Fruit fly (Drosophila melanogaster) whole organism, adult: ENCODE data around the gene CG5245.
A peak's percentile ranks its signal among the peaks of the same experiment; 100 is the strongest.

Experiments used
- CG11617 ChIP-seq: fragments of 200-800 bp; sonication (Bioruptor generic); optimal IDR thresholded peaks from 2 replicates; lab custom pipeline; 2017; ENCODE audit warnings: mild to moderate bottlenecking, missing biosample characterization, missing genetic modification reagents, missing genetic modification characterization
- CG12768 ChIP-seq: fragments of 200-800 bp; sonication (Bioruptor generic); optimal IDR thresholded peaks from 2 replicates; lab custom pipeline; 2017; ENCODE audit warnings: missing biosample characterization, missing genetic modification characterization, mild to moderate bottlenecking, moderate library complexity, missing genetic modification reagents
- CG14711 ChIP-seq: fragments of 200-800 bp; sonication (Bioruptor generic); optimal IDR thresholded peaks from 2 replicates; lab custom pipeline; 2018; ENCODE audit warnings: missing biosample characterization, mild to moderate bottlenecking, missing genetic modification characterization, moderate library complexity
- CG1620 ChIP-seq: fragments of 200-800 bp; sonication (Bioruptor generic); optimal IDR thresholded peaks from 2 replicates; lab custom pipeline; 2016; ENCODE audit warnings: missing biosample characterization, missing genetic modification characterization
- CG33017 ChIP-seq: fragments of 200-800 bp; sonication (Bioruptor generic); optimal IDR thresholded peaks from 2 replicates; lab custom pipeline; 2018; ENCODE audit warnings: missing biosample characterization, mild to moderate bottlenecking, missing genetic modification characterization, moderate library complexity
- CG5204 ChIP-seq: fragments of 200-800 bp; sonication (Bioruptor generic); optimal IDR thresholded peaks from 2 replicates; lab custom pipeline; 2016; ENCODE audit warnings: missing biosample characterization, missing genetic modification characterization
- CG7045 ChIP-seq: fragments of 200-800 bp; sonication (Bioruptor generic); optimal IDR thresholded peaks from 2 replicates; lab custom pipeline; 2017; ENCODE audit warnings: missing biosample characterization, mild to moderate bottlenecking, missing genetic modification characterization
- CG7101 ChIP-seq: fragments of 200-800 bp; sonication (Bioruptor generic); optimal IDR thresholded peaks from 2 replicates; lab custom pipeline; 2018; ENCODE audit warnings: missing biosample characterization, mild to moderate bottlenecking, missing genetic modification characterization, moderate library complexity
- Clk ChIP-seq: fragments of 200-800 bp; sonication (Bioruptor generic); optimal IDR thresholded peaks from 2 replicates; lab custom pipeline; 2017; ENCODE audit warnings: missing biosample characterization, missing genetic modification characterization
- Crg-1 ChIP-seq: fragments of 200-800 bp; sonication (Bioruptor generic); optimal IDR thresholded peaks from 2 replicates; lab custom pipeline; 2016; ENCODE audit warnings: missing biosample characterization, missing genetic modification characterization
- Hr96 ChIP-seq: fragments of 200-800 bp; sonication (Bioruptor generic); optimal IDR thresholded peaks from 2 replicates; lab custom pipeline; 2016; ENCODE audit warnings: missing biosample characterization, missing genetic modification characterization
- Mnt ChIP-seq: fragments of 200-800 bp; sonication (Bioruptor generic); optimal IDR thresholded peaks from 2 replicates; lab custom pipeline; 2016; ENCODE audit warnings: missing biosample characterization, mild to moderate bottlenecking, missing genetic modification characterization
- bab1 ChIP-seq: fragments of 200-800 bp; sonication (Bioruptor generic); optimal IDR thresholded peaks from 3 replicates; lab custom pipeline; 2019; ENCODE audit warnings: missing biosample characterization, mild to moderate bottlenecking, missing genetic modification characterization, moderate library complexity
- cic ChIP-seq: fragments of 200-800 bp; sonication (Bioruptor generic); optimal IDR thresholded peaks from 2 replicates; lab custom pipeline; 2017; ENCODE audit warnings: missing biosample characterization, mild to moderate bottlenecking, missing genetic modification characterization, moderate library complexity
- cnc ChIP-seq, 2 experiments: fragments of >200 bp; optimal IDR thresholded peaks; 2 replicates each; lab custom pipeline; 2017
- kay ChIP-seq: fragments of 200-800 bp; sonication (Bioruptor generic); peaks from one replicate; lab custom pipeline; 2016; ENCODE audit warnings: missing biosample characterization, missing genetic modification characterization, borderline replicate concordance
- ovo ChIP-seq: fragments of 200-800 bp; sonication (Bioruptor generic); optimal IDR thresholded peaks from 2 replicates; lab custom pipeline; 2016; ENCODE audit warnings: missing biosample characterization, missing genetic modification characterization
- pad ChIP-seq: fragments of 200-800 bp; sonication (Bioruptor generic); optimal IDR thresholded peaks from 3 replicates; lab custom pipeline; 2017; ENCODE audit warnings: missing biosample characterization, missing genetic modification characterization, mild to moderate bottlenecking, moderate library complexity, missing genetic modification reagents
- tj ChIP-seq: fragments of 200-800 bp; sonication (Bioruptor generic); optimal IDR thresholded peaks from 3 replicates; lab custom pipeline; 2017; ENCODE audit warnings: missing biosample characterization, mild to moderate bottlenecking, missing genetic modification characterization, moderate library complexity
- toe ChIP-seq: fragments of 200-800 bp; sonication (Bioruptor generic); optimal IDR thresholded peaks from 2 replicates; lab custom pipeline; 2016; ENCODE audit warnings: missing biosample characterization, missing genetic modification characterization

The CG5245 gene

dm6 chr3R:12422379-12422975 is 6.9 kb upstream of the CG5245 start, which contains the start of the genes Scgbeta and CG17202:
Gene Scgbeta, minus strand, starts transcription at chr3R:12422429.
Gene CG17202, plus strand, starts transcription at chr3R:12422768.
- TF ChIP-seq CG33017 (tag; lab: Kevin White, UChicago) (no peak), bab1 (GFP tag; lab: Kevin White, UChicago) (peak; percentile 10), kay (GFP tag; lab: Kevin White, UChicago) (no peak), toe (no peak), pad (no peak), CG12768 (GFP tag; lab: Kevin White, UChicago) (peak; percentile 35), cic (GFP tag; lab: Kevin White, UChicago) (peak; percentile 22), Crg-1 (GFP tag; lab: Kevin White, UChicago) (no peak), Clk (GFP tag; lab: Kevin White, UChicago) (no peak), Mnt (GFP tag; lab: Kevin White, UChicago) (no peak), CG11617 (peak; percentile 13), CG14711 (no peak), CG7101 (tag; lab: Kevin White, UChicago) (peak; percentile 18)

- TF ChIP-seq pad (no peak), tj (GFP tag; lab: Kevin White, UChicago) (no peak), toe (no peak), CG14711 (no peak), Mnt (GFP tag; lab: Kevin White, UChicago) (no peak), CG5204 (GFP tag; lab: Kevin White, UChicago) (no peak), Clk (GFP tag; lab: Kevin White, UChicago) (no peak), cic (GFP tag; lab: Kevin White, UChicago) (no peak), CG33017 (tag; lab: Kevin White, UChicago) (no peak), kay (GFP tag; lab: Kevin White, UChicago) (no peak), CG7045 (no peak), cnc (optimal IDR thresholded peaks at IDR 0.05; lab: Kevin White, UChicago) (no peak), Crg-1 (GFP tag; lab: Kevin White, UChicago) (no peak), ovo (GFP tag; lab: Kevin White, UChicago) (no peak), CG12768 (GFP tag; lab: Kevin White, UChicago) (no peak), CG7101 (tag; lab: Kevin White, UChicago) (no peak), Hr96 (GFP tag; lab: Kevin White, UChicago) (no peak), CG1620 (GFP tag; lab: Kevin White, UChicago) (no peak), bab1 (GFP tag; lab: Kevin White, UChicago) (no peak), CG11617 (no peak)
Measured at dm6 chr3R:12423997-12424396, 5.4 kb upstream of the CG5245 start.

DNA sequence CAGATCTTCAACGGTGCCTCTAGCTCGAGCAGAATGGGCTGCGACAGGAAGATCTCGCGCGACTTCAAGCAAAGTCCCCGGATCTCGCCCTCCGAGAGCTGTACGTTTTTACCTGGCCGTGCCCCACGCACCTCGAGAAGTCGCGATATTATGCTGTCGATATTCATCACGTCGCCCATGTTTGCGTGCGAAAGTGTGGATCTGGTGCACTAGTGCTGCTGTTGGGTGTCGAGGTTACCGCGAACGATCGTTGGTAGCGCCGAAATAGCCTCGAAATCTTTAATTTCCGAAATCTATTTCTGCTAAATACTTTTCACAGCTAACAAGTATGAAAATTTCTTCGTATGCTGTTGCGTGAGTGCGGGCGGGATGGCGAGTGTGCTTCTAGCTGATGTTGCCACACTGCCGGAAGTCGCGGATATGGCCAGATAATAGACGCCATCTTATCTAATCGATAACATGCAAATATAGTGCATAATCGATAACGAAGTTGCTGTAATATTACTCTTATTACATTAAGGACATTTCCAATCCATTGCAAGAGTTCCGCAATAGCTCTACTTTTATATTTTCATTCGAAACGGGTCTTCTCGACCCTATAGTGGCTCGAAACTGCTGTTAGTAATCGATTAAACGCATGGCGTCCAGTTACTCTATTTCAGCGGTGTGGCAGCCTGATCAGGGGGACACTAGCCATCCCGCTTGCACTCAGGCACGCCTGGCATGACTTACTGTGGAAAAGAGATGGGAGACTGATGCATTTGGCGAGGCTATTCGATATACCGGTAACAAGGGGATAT is 3.6 kb upstream of the CG5245 start, which contains the start of gene Pp1-87B:
Gene Pp1-87B (minus strand): TSS at position 408 of the 800 bp plus-strand sequence.
- TF ChIP-seq CG5204 (GFP tag; lab: Kevin White, UChicago): no peak
- no peak for TF ChIP-seq ovo (GFP tag; lab: Kevin White, UChicago)
- TF ChIP-seq Hr96 (GFP tag; lab: Kevin White, UChicago): no peak
- TF ChIP-seq cnc (optimal IDR thresholded peaks at IDR 0.05; lab: Kevin White, UChicago): no peak
- TF ChIP-seq CG33017 (tag; lab: Kevin White, UChicago): no peak
- TF ChIP-seq CG12768 (GFP tag; lab: Kevin White, UChicago): no peak
- TF ChIP-seq Crg-1 (GFP tag; lab: Kevin White, UChicago): peak; percentile 4
- peak; percentile 24 for TF ChIP-seq CG7101 (tag; lab: Kevin White, UChicago)
- TF ChIP-seq tj (GFP tag; lab: Kevin White, UChicago): peak; percentile 27
- no peak for TF ChIP-seq cic (GFP tag; lab: Kevin White, UChicago)
- peak; percentile 40 for TF ChIP-seq CG1620 (GFP tag; lab: Kevin White, UChicago)
- TF ChIP-seq bab1 (GFP tag; lab: Kevin White, UChicago): peak; percentile 4
- TF ChIP-seq Mnt (GFP tag; lab: Kevin White, UChicago): peak; percentile 25
- peak; percentile 22 for TF ChIP-seq Clk (GFP tag; lab: Kevin White, UChicago)
- peak; percentile 58 for TF ChIP-seq pad
- TF ChIP-seq CG14711: no peak
- TF ChIP-seq CG7045: peak; percentile 51
- TF ChIP-seq kay (GFP tag; lab: Kevin White, UChicago): no peak
- TF ChIP-seq CG11617: peak; percentile 33
- TF ChIP-seq toe: no peak

dm6 chr3R:12426310-12426653 is 3.1 kb upstream of the CG5245 start, which contains the start of gene NANS:
Gene NANS, plus strand, starts transcription at chr3R:12426578.
- TF ChIP-seq CG7045: no peak
- TF ChIP-seq kay (GFP tag; lab: Kevin White, UChicago): no peak
- no peak for TF ChIP-seq Hr96 (GFP tag; lab: Kevin White, UChicago)
- no peak for TF ChIP-seq CG5204 (GFP tag; lab: Kevin White, UChicago)
- TF ChIP-seq Crg-1 (GFP tag; lab: Kevin White, UChicago): no peak
- no peak for TF ChIP-seq Mnt (GFP tag; lab: Kevin White, UChicago)
- TF ChIP-seq CG33017 (tag; lab: Kevin White, UChicago): no peak
- TF ChIP-seq CG12768 (GFP tag; lab: Kevin White, UChicago): no peak
- TF ChIP-seq ovo (GFP tag; lab: Kevin White, UChicago): no peak
- TF ChIP-seq pad: no peak
- TF ChIP-seq CG14711: no peak

dm6 chr3R:12431030-12431489 is 1.7 kb downstream of the CG5245 start, which contains the start of gene Prosalpha2:
Gene Prosalpha2, plus strand, starts transcription at chr3R:12431321.
- TF ChIP-seq CG14711 (no peak), Mnt (GFP tag; lab: Kevin White, UChicago) (peak; percentile 18), cnc (optimal IDR thresholded peaks at IDR 0.05; lab: Kevin White, UChicago) (peak; percentile 84 to 99), pad (no peak), tj (GFP tag; lab: Kevin White, UChicago) (no peak)
